Worm (Caenorhabditis elegans) whole organism, early embryonic: ENCODE data around the gene zyg-1.

Experiments used
- B0310.2 ChIP-seq: sonication (generic microtip); optimal IDR thresholded peaks from 2 replicates; lab custom pipeline; 2016; ENCODE audit warnings: mild to moderate bottlenecking, missing genetic modification characterization, missing compliant biosample characterization
- ama-1 ChIP-seq: fragments of 150-350 bp; optimal IDR thresholded peaks from 2 replicates; lab custom pipeline; 2014
- flt-1 ChIP-seq: fragments of 200-800 bp; sonication (Bioruptor generic); IDR thresholded peaks from 2 replicates; pipeline ENCODE4 v1.3.6; 2022; ENCODE audit warnings: missing genetic modification characterization, missing compliant biosample characterization
- tbx-11 ChIP-seq: fragments of 200-800 bp; sonication (Bioruptor generic); IDR thresholded peaks from 2 replicates; pipeline ENCODE4 v1.3.6; 2022; ENCODE audit warnings: missing genetic modification characterization, missing compliant biosample characterization
- tbx-37 ChIP-seq: fragments of 200-800 bp; sonication (Bioruptor generic); conservative IDR thresholded peaks from 2 replicates; pipeline ENCODE4 v1.3.6; 2022; ENCODE audit warnings: missing genetic modification reagents, missing genetic modification characterization, missing compliant biosample characterization
- tra-4 ChIP-seq: sonication (generic microtip); optimal IDR thresholded peaks from 2 replicates; lab custom pipeline; 2017; ENCODE audit warnings: missing genetic modification characterization, missing compliant biosample characterization

ce11 chrII:5636826-5637225 is 12.7 kb upstream of the zyg-1 start, which contains the start of gene F59E12.8:
- TF ChIP-seq ama-1 (lab: Kevin White, UChicago), result no peak
- no peak for TF ChIP-seq tbx-11 (GFP tag; lab: Robert Waterston, UW)
- no peak for TF ChIP-seq flt-1 (GFP tag; lab: Robert Waterston, UW)
- TF ChIP-seq tra-4 (tag; lab: Kevin White, UChicago), result no peak
- TF ChIP-seq B0310.2 (tag; lab: Kevin White, UChicago), result no peak
- TF ChIP-seq tbx-37, result no peak
